Fruit fly (Drosophila melanogaster): ENCODE measurements around the gene RpLP0.
A peak's percentile ranks its signal among the peaks of the same experiment; 100 is the strongest.

Gene RpLP0

DNA sequence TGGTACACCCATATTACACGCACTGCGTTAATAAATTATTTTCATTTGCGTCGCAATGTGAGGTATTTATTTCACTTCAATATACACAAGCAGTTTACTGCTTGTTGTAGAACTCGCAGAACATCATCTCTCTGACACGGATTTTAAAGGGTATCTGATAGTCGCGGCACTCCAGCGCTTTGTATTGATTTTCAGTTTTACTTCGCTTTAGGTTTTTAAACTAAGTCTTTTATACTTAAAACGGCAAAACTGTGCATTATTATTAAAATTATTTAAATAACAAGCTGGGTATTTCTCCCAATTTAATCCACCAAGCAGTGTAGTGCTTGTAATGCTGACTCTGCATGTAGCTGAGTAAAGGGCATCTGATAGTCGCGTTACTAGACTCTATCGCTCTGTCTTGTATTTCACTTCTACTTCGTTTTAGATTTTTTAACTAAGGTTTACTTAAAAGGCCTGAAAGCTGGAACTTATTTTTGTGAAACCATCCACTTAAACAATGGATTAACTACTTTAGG lies 7.5 kb downstream of the RpLP0 start (continued):
- TF ChIP-seq HLH4C (GFP tag; IDR thresholded peaks at IDR 0.05; ENCODE audit: partially characterized antibody) (peak; percentile 46; the same call in 1 of the 3 replicates), MTF-1 (GFP tag; optimal IDR thresholded peaks at IDR 0.05; ENCODE audit: borderline replicate concordance) (no peak), gsb (GFP tag; IDR thresholded peaks at IDR 0.05) (no peak)

DNA sequence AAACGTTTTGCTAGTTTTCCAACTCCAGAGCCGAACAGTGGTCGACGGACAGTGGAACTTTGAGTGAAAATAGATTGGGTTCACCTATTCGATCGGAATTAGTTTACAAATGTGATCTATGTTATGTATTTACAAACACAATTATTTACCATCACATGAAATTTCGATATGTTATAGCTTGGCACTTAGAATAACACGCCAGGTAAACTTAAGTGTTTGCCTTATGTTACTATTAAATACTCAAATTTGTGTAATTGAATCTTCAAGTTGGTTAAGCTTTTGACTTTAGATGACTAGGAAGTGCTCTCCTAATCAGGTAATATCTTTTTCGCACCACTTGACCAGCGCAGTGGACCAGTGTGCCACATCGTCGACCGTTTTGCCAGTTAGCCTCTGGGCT lies 15.7 kb downstream of the RpLP0 start:
- TF ChIP-seq Med (GFP tag) (peak; percentile 4), sens (GFP tag) (peak; percentile 70), z (GFP tag; IDR thresholded peaks at IDR 0.05) (no peak)

DNA sequence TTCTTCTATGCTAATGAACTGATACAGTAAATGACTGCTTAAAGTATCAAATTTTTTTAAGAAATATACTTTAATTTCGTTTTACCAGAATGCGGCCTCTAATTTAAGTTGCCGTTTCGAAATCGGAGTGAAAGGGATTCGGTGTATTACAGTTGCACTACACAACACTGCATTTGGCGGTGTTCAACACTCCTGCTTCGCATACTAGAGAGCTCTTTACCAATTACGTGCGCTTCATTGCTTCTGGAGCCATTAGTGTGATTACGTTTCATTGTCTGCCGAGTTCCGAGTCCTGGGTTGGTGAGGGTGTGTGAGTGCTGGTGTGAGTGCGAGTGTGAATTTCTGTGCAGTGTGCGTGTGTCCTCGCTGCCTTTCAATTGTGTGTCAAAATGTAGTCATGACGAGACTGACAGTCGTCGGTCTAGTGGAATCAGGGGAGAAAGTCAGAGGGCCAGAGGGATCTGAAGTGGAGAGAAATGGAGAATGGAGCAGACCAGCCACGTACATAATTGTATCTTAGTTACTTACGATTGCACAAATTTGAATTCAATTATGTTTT lies 18.7 kb downstream of the RpLP0 start:
- TF ChIP-seq Camta (GFP tag; optimal IDR thresholded peaks at IDR 0.05), result no peak
- TF ChIP-seq CG16813 (GFP tag; IDR thresholded peaks at IDR 0.05; ENCODE audit: partially characterized antibody), result no peak
- no peak for TF ChIP-seq Oaz (GFP tag; IDR thresholded peaks at IDR 0.05)
- TF ChIP-seq lov (optimal IDR thresholded peaks at IDR 0.05), result no peak
- no peak for TF ChIP-seq lov (GFP tag; IDR thresholded peaks at IDR 0.05)
- no peak for TF ChIP-seq Rx (GFP tag; IDR thresholded peaks at IDR 0.05)
- TF ChIP-seq slbo (GFP tag; IDR thresholded peaks at IDR 0.05), result no peak
- TF ChIP-seq Dbx (GFP tag; IDR thresholded peaks at IDR 0.05), result no peak
- TF ChIP-seq oc (tag; optimal IDR thresholded peaks at IDR 0.05), result no peak
- TF ChIP-seq CG32767 (GFP tag; IDR thresholded peaks at IDR 0.05), result no peak
- TF ChIP-seq Scr (GFP tag; IDR thresholded peaks at IDR 0.05; ENCODE audit: partially characterized antibody), result no peak
- TF ChIP-seq CG31224 (GFP tag; IDR thresholded peaks at IDR 0.05), result no peak
- TF ChIP-seq CG12391 (tag; optimal IDR thresholded peaks at IDR 0.05), result no peak
- no peak for TF ChIP-seq Max (GFP tag; optimal IDR thresholded peaks at IDR 0.05)
- no peak for TF ChIP-seq Sry-β (GFP tag; optimal IDR thresholded peaks at IDR 0.05)
- no peak for TF ChIP-seq ATbp (GFP tag; optimal IDR thresholded peaks at IDR 0.05)
- no peak for TF ChIP-seq CG30431 (GFP tag; optimal IDR thresholded peaks at IDR 0.05)
- no peak for TF ChIP-seq insv (GFP tag; optimal IDR thresholded peaks at IDR 0.05)
- TF ChIP-seq nerfin-1 (tag; optimal IDR thresholded peaks at IDR 0.05), result peak; percentile 60
- TF ChIP-seq CoRest (tag; optimal IDR thresholded peaks at IDR 0.05), result no peak
- TF ChIP-seq Mrtf (GFP tag; IDR thresholded peaks at IDR 0.05), result no peak
- TF ChIP-seq CG4404 (GFP tag; IDR thresholded peaks at IDR 0.05), result no peak
- no peak for TF ChIP-seq CG34224 (GFP tag; IDR thresholded peaks at IDR 0.05; ENCODE audit: partially characterized antibody)
- no peak for TF ChIP-seq CG18011 (GFP tag; optimal IDR thresholded peaks at IDR 0.05)
- TF ChIP-seq CG13287 (GFP tag; IDR thresholded peaks at IDR 0.05; ENCODE audit: partially characterized antibody), result no peak
- TF ChIP-seq CG10543 (GFP tag; optimal IDR thresholded peaks at IDR 0.05), result no peak
- no peak for TF ChIP-seq CG11723 (GFP tag; optimal IDR thresholded peaks at IDR 0.05)
- peak; percentile 23; the same call in 1 of the 3 replicates for TF ChIP-seq CG6791 (GFP tag; IDR thresholded peaks at IDR 0.05; ENCODE audit: partially characterized antibody)
- no peak for TF ChIP-seq lilli (GFP tag; optimal IDR thresholded peaks at IDR 0.05)
- TF ChIP-seq bigmax (GFP tag; optimal IDR thresholded peaks at IDR 0.05), result no peak
- no peak for TF ChIP-seq cato (GFP tag; optimal IDR thresholded peaks at IDR 0.05; ENCODE audit: borderline replicate concordance)
- no peak for TF ChIP-seq Bdp1 (GFP tag; optimal IDR thresholded peaks at IDR 0.05)
- TF ChIP-seq sisA (GFP tag; IDR thresholded peaks at IDR 0.05), result no peak
- peak; percentile 3 for TF ChIP-seq D19A (tag; optimal IDR thresholded peaks at IDR 0.05)
- no peak for TF ChIP-seq CG32532 (GFP tag; IDR thresholded peaks at IDR 0.05)
- TF ChIP-seq run (tag; optimal IDR thresholded peaks at IDR 0.05), result no peak
- TF ChIP-seq HLH3B (GFP tag; IDR thresholded peaks at IDR 0.05), result no peak
- TF ChIP-seq br (optimal IDR thresholded peaks at IDR 0.05), result no peak
- no peak for TF ChIP-seq jing (GFP tag; optimal IDR thresholded peaks at IDR 0.05)
- TF ChIP-seq amos (GFP tag; IDR thresholded peaks at IDR 0.05; ENCODE audit: partially characterized antibody), result peak; percentile 18; the same call in 1 of the 2 replicates
- no peak for TF ChIP-seq CG11560 (tag; IDR thresholded peaks at IDR 0.05)
